Worm (Caenorhabditis elegans) whole organism, late embryonic: Measurements from ENCODE around the gene ife-1.
A peak's percentile ranks its signal among the peaks of the same experiment; 100 is the strongest.

Experiments
- C08G9.2 ChIP-seq: sonication (generic microtip); optimal IDR thresholded peaks from 2 replicates; lab custom pipeline; 2016; ENCODE audit warnings: mild to moderate bottlenecking, missing genetic modification characterization, moderate library complexity, missing compliant biosample characterization
- K02D7.2 ChIP-seq: sonication (generic microtip); optimal IDR thresholded peaks from 2 replicates; lab custom pipeline; 2017; ENCODE audit warnings: mild to moderate bottlenecking, missing genetic modification characterization, missing compliant biosample characterization
- K09A11.1 ChIP-seq: sonication (generic microtip); optimal IDR thresholded peaks from 2 replicates; lab custom pipeline; 2017; ENCODE audit warnings: antibody characterized with exemption, mild to moderate bottlenecking, missing genetic modification characterization, missing compliant biosample characterization; ENCODE audit not compliant: insufficient read depth
- T23F11.4 ChIP-seq: fragments of 200-800 bp; sonication (Bioruptor generic); optimal IDR thresholded peaks from 2 replicates; lab custom pipeline; 2018; ENCODE audit warnings: mild to moderate bottlenecking, missing genetic modification characterization, missing compliant biosample characterization
- ahr-1 ChIP-seq: sonication (generic microtip); optimal IDR thresholded peaks from 2 replicates; lab custom pipeline; 2016; ENCODE audit warnings: missing genetic modification characterization, missing compliant biosample characterization
- ama-1 ChIP-seq: fragments of 150-350 bp; optimal IDR thresholded peaks from 2 replicates; lab custom pipeline; 2014
- ceh-14 ChIP-seq: sonication (generic microtip); optimal IDR thresholded peaks from 2 replicates; lab custom pipeline; 2016; ENCODE audit warnings: missing genotype, missing genetic modification characterization, missing compliant biosample characterization
- ceh-31 ChIP-seq: sonication (generic microtip); optimal IDR thresholded peaks from 2 replicates; lab custom pipeline; 2016; ENCODE audit warnings: missing genetic modification characterization, missing compliant biosample characterization
- ceh-34 ChIP-seq: sonication (generic microtip); optimal IDR thresholded peaks from 2 replicates; lab custom pipeline; 2016; ENCODE audit warnings: mild to moderate bottlenecking, missing genetic modification characterization, missing compliant biosample characterization
- ceh-48 ChIP-seq: sonication (generic microtip); optimal IDR thresholded peaks from 2 replicates; lab custom pipeline; 2016; ENCODE audit warnings: missing genetic modification characterization, inconsistent platforms, missing compliant biosample characterization
- ceh-9 ChIP-seq: sonication (generic microtip); optimal IDR thresholded peaks from 2 replicates; lab custom pipeline; 2016; ENCODE audit warnings: mild to moderate bottlenecking, missing genetic modification characterization, inconsistent platforms, missing compliant biosample characterization
- che-1 ChIP-seq: sonication (generic microtip); optimal IDR thresholded peaks from 2 replicates; lab custom pipeline; 2016; ENCODE audit warnings: mild to moderate bottlenecking, missing genetic modification characterization, missing compliant biosample characterization
- dmd-4 ChIP-seq: sonication (generic microtip); optimal IDR thresholded peaks from 2 replicates; lab custom pipeline; 2016; ENCODE audit warnings: borderline replicate concordance, missing genetic modification characterization, missing compliant biosample characterization
- dve-1 ChIP-seq: sonication (generic microtip); optimal IDR thresholded peaks from 2 replicates; lab custom pipeline; 2017; ENCODE audit warnings: antibody characterized with exemption, mild to moderate bottlenecking, missing genetic modification characterization, missing compliant biosample characterization
- elt-2 ChIP-seq: sonication (generic microtip); optimal IDR thresholded peaks from 2 replicates; lab custom pipeline; 2016; ENCODE audit warnings: missing genetic modification reagents, missing genetic modification characterization, missing compliant biosample characterization
- elt-4 ChIP-seq: sonication (generic microtip); optimal IDR thresholded peaks from 2 replicates; lab custom pipeline; 2016; ENCODE audit warnings: missing genetic modification characterization, missing compliant biosample characterization
- ets-4 ChIP-seq: sonication (generic microtip); optimal IDR thresholded peaks from 2 replicates; lab custom pipeline; 2016; ENCODE audit warnings: missing genetic modification characterization, missing compliant biosample characterization
- gmeb-2 ChIP-seq: sonication (generic microtip); optimal IDR thresholded peaks from 2 replicates; lab custom pipeline; 2016; ENCODE audit warnings: missing genetic modification characterization, inconsistent platforms, missing compliant biosample characterization
- mec-3 ChIP-seq: sonication (generic microtip); optimal IDR thresholded peaks from 2 replicates; lab custom pipeline; 2016; ENCODE audit warnings: borderline replicate concordance, missing genetic modification characterization, missing compliant biosample characterization
- nfya-1 ChIP-seq: sonication (generic microtip); optimal IDR thresholded peaks from 2 replicates; lab custom pipeline; 2017; ENCODE audit warnings: missing genetic modification characterization, mild to moderate bottlenecking, missing compliant biosample characterization, antibody characterized with exemption, moderate library complexity
- nhr-11 ChIP-seq: fragments of 150-350 bp; optimal IDR thresholded peaks from 2 replicates; lab custom pipeline; 2014; ENCODE audit warnings: missing biosample characterization, missing genetic modification characterization
- nhr-232 ChIP-seq: sonication (generic microtip); optimal IDR thresholded peaks from 2 replicates; lab custom pipeline; 2016; ENCODE audit warnings: missing genetic modification characterization, missing compliant biosample characterization
- pax-1 ChIP-seq: fragments of 150-350 bp; optimal IDR thresholded peaks from 2 replicates; lab custom pipeline; 2014; ENCODE audit warnings: missing biosample characterization, missing genetic modification characterization
- pha-4 ChIP-seq: fragments of 150-350 bp; optimal IDR thresholded peaks from 2 replicates; lab custom pipeline; 2018; ENCODE audit warnings: missing biosample characterization, missing genetic modification reagents, missing genetic modification characterization
- pqm-1 ChIP-seq: sonication (generic microtip); optimal IDR thresholded peaks from 2 replicates; lab custom pipeline; 2016; ENCODE audit warnings: missing genetic modification characterization, missing compliant biosample characterization
- pros-1 ChIP-seq: fragments of 150-350 bp; optimal IDR thresholded peaks from 2 replicates; lab custom pipeline; 2014; ENCODE audit warnings: missing biosample characterization, missing genetic modification reagents, missing genetic modification characterization
- ref-2 ChIP-seq: sonication (generic microtip); optimal IDR thresholded peaks from 2 replicates; lab custom pipeline; 2016; ENCODE audit warnings: missing genetic modification characterization, missing compliant biosample characterization
- sox-2 ChIP-seq: fragments of 200-800 bp; sonication (Bioruptor generic); IDR thresholded peaks from 2 replicates; pipeline ENCODE4 v1.3.6; 2022; ENCODE audit warnings: missing genetic modification reagents, missing genetic modification characterization, missing compliant biosample characterization
- sox-4 ChIP-seq: sonication (generic microtip); optimal IDR thresholded peaks from 2 replicates; lab custom pipeline; 2017; ENCODE audit warnings: mild to moderate bottlenecking, missing genetic modification characterization, inconsistent platforms, missing compliant biosample characterization
- tbx-2 ChIP-seq: sonication (generic microtip); optimal IDR thresholded peaks from 2 replicates; lab custom pipeline; 2016; ENCODE audit warnings: missing genetic modification characterization, missing compliant biosample characterization
- tbx-7 ChIP-seq: sonication (generic microtip); optimal IDR thresholded peaks from 2 replicates; lab custom pipeline; 2016; ENCODE audit warnings: missing genotype, missing genetic modification characterization, missing compliant biosample characterization
- ttx-3 ChIP-seq: sonication (generic microtip); optimal IDR thresholded peaks from 2 replicates; lab custom pipeline; 2016; ENCODE audit warnings: missing genetic modification reagents, missing genetic modification characterization, missing compliant biosample characterization
- unc-3 ChIP-seq, 2 experiments: fragments of 200-800 bp in 1 of 2; sonication (Bioruptor generic) in 1 of 2; sonication (generic microtip) in 1 of 2; conservative IDR thresholded peaks in 1 of 2; optimal IDR thresholded peaks in 1 of 2; 2 replicates each; pipeline versions ENCODE4 v1.3.6 to Lab custom; 2016 to 2022; ENCODE audit warnings: missing compliant biosample characterization in 2 of 2, missing genetic modification characterization in 2 of 2, missing genetic modification reagents in 1 of 2
- unc-42 ChIP-seq: sonication (generic microtip); optimal IDR thresholded peaks from 2 replicates; lab custom pipeline; 2016; ENCODE audit warnings: missing genotype, missing genetic modification characterization, missing compliant biosample characterization
- unc-55 ChIP-seq: sonication (generic microtip); optimal IDR thresholded peaks from 2 replicates; lab custom pipeline; 2017; ENCODE audit warnings: missing biosample characterization, missing genetic modification reagents, missing genetic modification characterization

Gene ife-1

ce11 chrIII:13305537-13305936, 37.7 kb upstream of the ife-1 start:
- TF ChIP-seq unc-42 (tag; lab: Kevin White, UChicago) (no peak), pros-1 (tag; lab: Kevin White, UChicago) (no peak), K09A11.1 (no peak), nhr-232 (no peak), T23F11.4 (no peak), ets-4 (no peak), nhr-11 (no peak), C08G9.2 (tag; lab: Kevin White, UChicago) (no peak), dve-1 (tag; lab: Kevin White, UChicago) (no peak), ceh-9 (no peak), ceh-48 (no peak)
- TF ChIP-seq, all 69 proteins: peak for 0

- TF ChIP-seq ceh-31 (tag; lab: Kevin White, UChicago): peak; percentile 12
- TF ChIP-seq ceh-34 (tag; lab: Kevin White, UChicago): peak; percentile 12
- peak; percentile 78 for TF ChIP-seq unc-42 (tag; lab: Kevin White, UChicago)
- peak; percentile 42 for TF ChIP-seq nfya-1 (tag; lab: Kevin White, UChicago)
- no peak for TF ChIP-seq dmd-4
- no peak for TF ChIP-seq tbx-7 (tag; lab: Kevin White, UChicago)
These were observed 36.1 kb upstream of the ife-1 start, which contains the start of the genes klp-19 and slc-36.1 for ce11 chrIII:13307107-13307506. TSS of gene klp-19 (minus strand) at chrIII:13307259. TSS of gene slc-36.1 (plus strand) at chrIII:13307502.

ce11 chrIII:13310552-13310951, 32.7 kb upstream of the ife-1 start:
- TF ChIP-seq ama-1 (lab: Kevin White, UChicago) (no peak), tbx-2 (tag; lab: Kevin White, UChicago) (no peak), mec-3 (tag; lab: Kevin White, UChicago) (no peak), che-1 (tag; lab: Kevin White, UChicago) (no peak), unc-3 (GFP tag; conservative IDR thresholded peaks at IDR 0.05; lab: Robert Waterston, UW) (no peak), unc-3 (tag; optimal IDR thresholded peaks at IDR 0.05; lab: Kevin White, UChicago) (no peak), sox-4 (tag; lab: Kevin White, UChicago) (no peak), pqm-1 (tag; lab: Kevin White, UChicago) (no peak), sox-2 (GFP tag; lab: Robert Waterston, UW) (no peak), ref-2 (tag; lab: Kevin White, UChicago) (no peak), ttx-3 (no peak), gmeb-2 (tag; lab: Kevin White, UChicago) (no peak), elt-4 (tag; lab: Kevin White, UChicago) (no peak), ceh-34 (tag; lab: Kevin White, UChicago) (no peak), pax-1 (tag; lab: Kevin White, UChicago) (no peak), ceh-14 (tag; lab: Kevin White, UChicago) (no peak), K02D7.2 (tag; lab: Kevin White, UChicago) (no peak), ceh-48 (no peak), unc-55 (no peak), elt-2 (tag; lab: Kevin White, UChicago) (no peak)
- TF ChIP-seq, all 69 proteins: peak for 0

- no peak for TF ChIP-seq nhr-11
- no peak for TF ChIP-seq ahr-1 (tag; lab: Kevin White, UChicago)
- no peak for TF ChIP-seq K09A11.1
- no peak for TF ChIP-seq dve-1 (tag; lab: Kevin White, UChicago)
- peak; percentile 40 for TF ChIP-seq pax-1 (tag; lab: Kevin White, UChicago)
- no peak for TF ChIP-seq pqm-1 (tag; lab: Kevin White, UChicago)
- TF ChIP-seq pha-4 (tag; lab: Kevin White, UChicago): no peak
- peak; percentile 10 for TF ChIP-seq nfya-1 (tag; lab: Kevin White, UChicago)
- peak; percentile 77 for TF ChIP-seq ceh-48
These were observed 29.4 kb upstream of the ife-1 start, which contains the start of gene Y43F4B.10 for ce11 chrIII:13313788-13314187. TSS of gene Y43F4B.10 (plus strand) at chrIII:13314068.
